Worm (Caenorhabditis elegans) whole organism, young adult: ENCODE results near the gene srh-92.
"Not testable (repeated sequence)": the region's sequence is repeated elsewhere in the genome, so short reads cannot be mapped to it uniquely, and the experiment has no call there.

Experiments
- B0261.1 ChIP-seq: sonication (generic microtip); optimal IDR thresholded peaks from 2 replicates; lab custom pipeline; 2016; ENCODE audit warnings: mild to moderate bottlenecking, missing genetic modification characterization, moderate library complexity, missing compliant biosample characterization
- B0336.3 ChIP-seq: fragments of 200-800 bp; sonication (Bioruptor generic); IDR thresholded peaks from 2 replicates; pipeline ENCODE4 v1.3.6; 2022; ENCODE audit warnings: missing genetic modification characterization, missing compliant biosample characterization
- F23B12.7 ChIP-seq: sonication (generic microtip); optimal IDR thresholded peaks from 2 replicates; lab custom pipeline; 2017; ENCODE audit warnings: missing genetic modification characterization, mild to moderate bottlenecking, missing compliant biosample characterization, antibody characterized with exemption, moderate library complexity; ENCODE audit not compliant: insufficient read depth
- Y53G8AR.9 ChIP-seq: fragments of 200-800 bp; sonication (Bioruptor generic); conservative IDR thresholded peaks from 2 replicates; pipeline ENCODE4 v1.3.6; 2022; ENCODE audit warnings: missing genetic modification reagents, missing genetic modification characterization, missing compliant biosample characterization
- ceh-100 ChIP-seq: fragments of 200-800 bp; sonication (Bioruptor generic); IDR thresholded peaks from 2 replicates; pipeline ENCODE4 v1.3.6; 2022; ENCODE audit warnings: missing genetic modification reagents, missing genetic modification characterization, missing compliant biosample characterization
- ceh-58 ChIP-seq: fragments of 200-800 bp; sonication (Bioruptor generic); IDR thresholded peaks from 2 replicates; pipeline ENCODE4 v1.3.6; 2022; ENCODE audit warnings: missing genetic modification characterization, missing compliant biosample characterization
- gei-17 ChIP-seq: fragments of 200-800 bp; sonication (Bioruptor generic); optimal IDR thresholded peaks from 2 replicates; lab custom pipeline; 2018; ENCODE audit warnings: mild to moderate bottlenecking, missing genetic modification characterization, missing compliant biosample characterization
- hsf-1 ChIP-seq: fragments of 200-800 bp; sonication (Bioruptor generic); IDR thresholded peaks from 2 replicates; pipeline ENCODE4 v1.3.6; 2022; ENCODE audit warnings: missing genetic modification reagents, missing genetic modification characterization, missing compliant biosample characterization
- lir-1 ChIP-seq: fragments of 200-800 bp; sonication (Bioruptor generic); conservative IDR thresholded peaks from 2 replicates; pipeline ENCODE4 v1.3.6; 2022; ENCODE audit warnings: missing genetic modification reagents, missing genetic modification characterization, missing compliant biosample characterization
- nhr-27 ChIP-seq: fragments of 200-800 bp; sonication (Bioruptor generic); optimal IDR thresholded peaks from 2 replicates; lab custom pipeline; 2018; ENCODE audit warnings: mild to moderate bottlenecking, missing genetic modification characterization, moderate library complexity, missing compliant biosample characterization
- rcor-1 ChIP-seq: fragments of 200-800 bp; sonication (Bioruptor generic); IDR thresholded peaks from 2 replicates; pipeline ENCODE4 v1.3.6; 2022; ENCODE audit warnings: missing genetic modification reagents, missing genetic modification characterization, missing compliant biosample characterization
- somi-1 ChIP-seq: fragments of 200-800 bp; sonication (Bioruptor generic); optimal IDR thresholded peaks from 2 replicates; lab custom pipeline; 2018; ENCODE audit warnings: mild to moderate bottlenecking, missing genetic modification characterization, missing compliant biosample characterization
- unc-130 ChIP-seq: sonication (generic microtip); optimal IDR thresholded peaks from 2 replicates; lab custom pipeline; 2016; ENCODE audit warnings: missing genetic modification reagents, missing genetic modification characterization, missing compliant biosample characterization

DNA sequence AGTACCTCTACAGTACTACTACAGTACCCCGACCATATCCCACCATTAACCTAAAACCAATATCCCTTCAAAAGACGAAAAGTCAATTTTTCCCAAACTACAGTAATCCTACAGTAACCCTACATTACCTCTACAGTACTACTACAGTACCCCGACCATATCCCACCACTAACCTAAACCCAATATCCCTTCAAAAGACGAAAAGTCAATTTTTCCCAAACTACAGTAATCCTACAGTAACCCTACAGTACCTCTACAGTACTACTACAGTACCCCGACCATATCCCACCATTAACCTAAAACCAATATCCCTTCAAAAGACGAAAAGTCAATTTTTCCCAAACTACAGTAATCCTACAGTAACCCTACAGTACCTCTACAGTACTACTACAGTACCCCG lies 16.5 kb downstream of the srh-92 start, which contains the start of gene nhr-141:
- TF ChIP-seq rcor-1 (GFP tag; lab: Robert Waterston, UW); ceh-100 (GFP tag; lab: Robert Waterston, UW); F23B12.7 (tag; lab: Kevin White, UChicago); nhr-27; Y53G8AR.9 (GFP tag; lab: Robert Waterston, UW); B0336.3 (GFP tag; lab: Robert Waterston, UW); hsf-1; somi-1 (GFP tag; lab: Kevin White, UChicago); unc-130 (GFP tag; lab: Kevin White, UChicago); B0261.1 (tag; lab: Kevin White, UChicago); gei-17 (GFP tag; lab: Kevin White, UChicago); ceh-58 (GFP tag; lab: Robert Waterston, UW); lir-1 (GFP tag; lab: Robert Waterston, UW): not testable (repeated sequence)
